Worm (Caenorhabditis elegans) whole organism, L2 larva: ENCODE results near the gene alh-11.

Experiments used
- C34F6.9 ChIP-seq: fragments of 150-350 bp; optimal IDR thresholded peaks from 2 replicates; lab custom pipeline; 2014; ENCODE audit warnings: missing biosample characterization, missing genetic modification characterization
- R02D3.7 ChIP-seq: fragments of 150-350 bp; optimal IDR thresholded peaks from 2 replicates; lab custom pipeline; 2014; ENCODE audit warnings: missing biosample characterization, missing genetic modification characterization
- Y55F3AM.14 ChIP-seq: fragments of 200-800 bp; sonication (Bioruptor generic); optimal IDR thresholded peaks from 2 replicates; lab custom pipeline; 2018; ENCODE audit warnings: mild to moderate bottlenecking, missing genetic modification characterization, missing compliant biosample characterization
- ZK546.5 ChIP-seq: sonication (generic microtip); optimal IDR thresholded peaks from 2 replicates; lab custom pipeline; 2017; ENCODE audit warnings: missing biosample characterization, missing genetic modification characterization
- aly-2 ChIP-seq: fragments of 150-350 bp; optimal IDR thresholded peaks from 2 replicates; lab custom pipeline; 2014; ENCODE audit warnings: missing biosample characterization, missing genetic modification characterization
- ama-1 ChIP-seq: fragments of 150-350 bp; optimal IDR thresholded peaks from 2 replicates; lab custom pipeline; 2018; ENCODE audit warnings: inconsistent platforms
- blmp-1 ChIP-seq: sonication (generic microtip); optimal IDR thresholded peaks from 2 replicates; lab custom pipeline; 2017; ENCODE audit warnings: missing genetic modification characterization, mild to moderate bottlenecking, missing compliant biosample characterization, antibody characterized with exemption, moderate library complexity; ENCODE audit not compliant: insufficient read depth
- ceh-16 ChIP-seq: fragments of 150-350 bp; optimal IDR thresholded peaks from 2 replicates; lab custom pipeline; 2014; ENCODE audit warnings: missing biosample characterization, missing genetic modification characterization
- ceh-82 ChIP-seq: fragments of 150-350 bp; optimal IDR thresholded peaks from 2 replicates; lab custom pipeline; 2014; ENCODE audit warnings: missing biosample characterization, missing genetic modification characterization
- dmd-4 ChIP-seq: sonication (generic microtip); optimal IDR thresholded peaks from 2 replicates; lab custom pipeline; 2017; ENCODE audit warnings: missing biosample characterization, missing genetic modification characterization
- egl-27 ChIP-seq: sonication (generic microtip); optimal IDR thresholded peaks from 3 replicates; lab custom pipeline; 2017; ENCODE audit warnings: missing biosample characterization, missing genetic modification reagents, missing genetic modification characterization
- elt-1 ChIP-seq: fragments of 150-350 bp; optimal IDR thresholded peaks from 2 replicates; lab custom pipeline; 2014; ENCODE audit warnings: missing biosample characterization, missing genetic modification characterization
- elt-3 ChIP-seq: sonication (generic microtip); optimal IDR thresholded peaks from 2 replicates; lab custom pipeline; 2017; ENCODE audit warnings: missing biosample characterization, missing genetic modification characterization
- gmeb-1 ChIP-seq: fragments of 150-350 bp; optimal IDR thresholded peaks from 2 replicates; lab custom pipeline; 2014; ENCODE audit warnings: missing biosample characterization, missing genetic modification characterization
- lin-11 ChIP-seq: fragments of 150-350 bp; sonication (generic microtip); optimal IDR thresholded peaks from 2 replicates; lab custom pipeline; 2014; ENCODE audit warnings: missing biosample characterization, missing genetic modification characterization, inconsistent platforms, mixed read lengths
- lin-13 ChIP-seq: fragments of 150-350 bp; optimal IDR thresholded peaks from 2 replicates; lab custom pipeline; 2014; ENCODE audit warnings: missing biosample characterization, missing genetic modification reagents, missing genetic modification characterization
- lin-39 ChIP-seq: fragments of 150-350 bp; optimal IDR thresholded peaks from 2 replicates; lab custom pipeline; 2014; ENCODE audit warnings: missing biosample characterization, missing genetic modification reagents, missing genetic modification characterization
- lsy-2 ChIP-seq, 2 experiments: fragments of 150-350 bp in 1 of 2; sonication (generic microtip) in 1 of 2; optimal IDR thresholded peaks; 2 replicates each; lab custom pipeline; 2014 to 2017; ENCODE audit warnings: missing biosample characterization in 2 of 2, missing genetic modification characterization in 2 of 2
- mab-5 ChIP-seq: fragments of 150-350 bp; optimal IDR thresholded peaks from 2 replicates; lab custom pipeline; 2014; ENCODE audit warnings: missing biosample characterization, missing genetic modification characterization
- mdl-1 ChIP-seq, 2 experiments: fragments of 150-350 bp in 1 of 2; sonication (generic microtip) in 1 of 2; optimal IDR thresholded peaks; 2 replicates each; lab custom pipeline; 2017; ENCODE audit warnings: missing biosample characterization in 2 of 2, missing genetic modification characterization in 2 of 2
- nhr-129 ChIP-seq: fragments of 150-350 bp; optimal IDR thresholded peaks from 2 replicates; lab custom pipeline; 2014; ENCODE audit warnings: missing biosample characterization, missing genetic modification characterization
- nhr-21 ChIP-seq: fragments of 150-350 bp; optimal IDR thresholded peaks from 2 replicates; lab custom pipeline; 2014; ENCODE audit warnings: missing biosample characterization, missing genetic modification characterization
- nhr-25 ChIP-seq: fragments of 150-350 bp; sonication (generic microtip); optimal IDR thresholded peaks from 3 replicates; lab custom pipeline; 2014; ENCODE audit warnings: missing biosample characterization, missing genetic modification characterization
- nhr-6 ChIP-seq: fragments of 150-350 bp; optimal IDR thresholded peaks from 2 replicates; lab custom pipeline; 2014; ENCODE audit warnings: missing biosample characterization, missing genetic modification characterization
- peb-1 ChIP-seq: fragments of 150-350 bp; optimal IDR thresholded peaks from 2 replicates; lab custom pipeline; 2014; ENCODE audit warnings: missing biosample characterization, missing genetic modification characterization
- sem-4 ChIP-seq: fragments of 150-350 bp; optimal IDR thresholded peaks from 2 replicates; lab custom pipeline; 2014; ENCODE audit warnings: missing biosample characterization, missing genetic modification reagents, missing genetic modification characterization
- sma-9 ChIP-seq, 2 experiments: fragments of 150-350 bp in 1 of 2; sonication (generic microtip) in 1 of 2; optimal IDR thresholded peaks; 2 replicates each; lab custom pipeline; 2014 to 2016; ENCODE audit warnings: missing genetic modification characterization in 2 of 2, mild to moderate bottlenecking in 1 of 2, missing biosample characterization in 1 of 2, missing compliant biosample characterization in 1 of 2, missing genetic modification reagents in 1 of 2, moderate library complexity in 1 of 2
- snpc-4 ChIP-seq: fragments of 150-350 bp; optimal IDR thresholded peaks from 2 replicates; lab custom pipeline; 2014; ENCODE audit warnings: missing biosample characterization, missing genetic modification characterization
- unc-39 ChIP-seq: fragments of 150-350 bp; optimal IDR thresholded peaks from 2 replicates; lab custom pipeline; 2014; ENCODE audit warnings: missing biosample characterization, missing genetic modification characterization
- unc-55 ChIP-seq: fragments of 150-350 bp; sonication (generic microtip); optimal IDR thresholded peaks from 3 replicates; lab custom pipeline; 2014; ENCODE audit warnings: missing biosample characterization, missing genetic modification reagents, missing genetic modification characterization
- ztf-1 ChIP-seq: fragments of 200-800 bp; sonication (Bioruptor generic); conservative IDR thresholded peaks from 2 replicates; pipeline ENCODE4 v1.3.6; 2022; ENCODE audit warnings: missing genetic modification characterization, missing compliant biosample characterization

Gene alh-11

ce11 chrIII:778771-779170, at the start of gene alh-11:
TSS of gene alh-11 (minus strand) at chrIII:778871.
- TF ChIP-seq ZK546.5 (tag; lab: Kevin White, UChicago) (no peak), nhr-6 (tag; lab: Kevin White, UChicago) (no peak)

- TF ChIP-seq blmp-1 (tag; lab: Kevin White, UChicago), result no peak
- TF ChIP-seq nhr-6 (tag; lab: Kevin White, UChicago), result no peak
- no peak for TF ChIP-seq peb-1
- TF ChIP-seq ama-1 (lab: Kevin White, UChicago), result no peak
- TF ChIP-seq unc-55 (GFP tag; lab: Kevin White, UChicago), result no peak
- TF ChIP-seq mab-5 (tag; lab: Kevin White, UChicago), result no peak
Observed at ce11 chrIII:825256-825655, 46.6 kb upstream of the alh-11 start.

- no peak for TF ChIP-seq gmeb-1
- no peak for TF ChIP-seq ceh-82 (tag; lab: Kevin White, UChicago)
- TF ChIP-seq nhr-6 (tag; lab: Kevin White, UChicago), result no peak
- peak in 1 of 2 experiments; percentile 25 for TF ChIP-seq lsy-2 (tag; optimal IDR thresholded peaks at IDR 0.05; lab: Kevin White, UChicago)
- TF ChIP-seq Y55F3AM.14 (GFP tag; lab: Kevin White, UChicago), result no peak
- TF ChIP-seq nhr-21, result no peak
- TF ChIP-seq ama-1 (lab: Kevin White, UChicago), result no peak
- no peak for TF ChIP-seq snpc-4 (tag; lab: Kevin White, UChicago)
- TF ChIP-seq egl-27 (tag; lab: Kevin White, UChicago), result no peak
- no peak for TF ChIP-seq lin-13
- no peak for TF ChIP-seq ztf-1 (GFP tag; lab: Robert Waterston, UW)
- TF ChIP-seq ceh-16, result no peak
- no peak for TF ChIP-seq sem-4
- peak; percentile 13 for TF ChIP-seq sma-9 (GFP tag; optimal IDR thresholded peaks at IDR 0.05; lab: Kevin White, UChicago)
- TF ChIP-seq sma-9 (tag; optimal IDR thresholded peaks at IDR 0.05; lab: Kevin White, UChicago), result no peak
- TF ChIP-seq R02D3.7 (tag; lab: Kevin White, UChicago), result no peak
- no peak for TF ChIP-seq elt-3
- peak; percentile 33 for TF ChIP-seq mab-5 (tag; lab: Kevin White, UChicago)
- no peak for TF ChIP-seq nhr-25
- no peak for TF ChIP-seq mdl-1 (tag; optimal IDR thresholded peaks at IDR 0.05; lab: Kevin White, UChicago)
- TF ChIP-seq lin-39, result no peak
- TF ChIP-seq unc-39 (tag; lab: Kevin White, UChicago), result no peak
- TF ChIP-seq aly-2 (tag; lab: Kevin White, UChicago), result no peak
- peak; percentile 22 for TF ChIP-seq C34F6.9 (tag; lab: Kevin White, UChicago)
Observed at ce11 chrIII:822546-823272, 44.0 kb upstream of the alh-11 start, which contains the start of gene clec-149. TSS of gene clec-149 (plus strand) at chrIII:823222.

ce11 chrIII:819313-819712, 40.6 kb upstream of the alh-11 start:
- TF ChIP-seq R02D3.7 (tag; lab: Kevin White, UChicago), result no peak
- no peak for TF ChIP-seq dmd-4
- no peak for TF ChIP-seq lin-39
- no peak for TF ChIP-seq nhr-21
- TF ChIP-seq gmeb-1, result no peak
- no peak for TF ChIP-seq egl-27 (tag; lab: Kevin White, UChicago)
- peak; percentile 69 for TF ChIP-seq snpc-4 (tag; lab: Kevin White, UChicago)
- TF ChIP-seq mab-5 (tag; lab: Kevin White, UChicago), result no peak

ce11 chrIII:815845-816244, 37.2 kb upstream of the alh-11 start, which contains the start of gene dac-1:
TSS of gene dac-1 (plus strand) at chrIII:816145.
- TF ChIP-seq R02D3.7 (tag; lab: Kevin White, UChicago) (no peak), mdl-1 (tag; optimal IDR thresholded peaks at IDR 0.05; lab: Kevin White, UChicago) (no peak), unc-55 (GFP tag; lab: Kevin White, UChicago) (no peak), elt-1 (no peak), Y55F3AM.14 (GFP tag; lab: Kevin White, UChicago) (no peak), peb-1 (no peak), lin-11 (tag; lab: Kevin White, UChicago) (no peak), nhr-129 (tag; lab: Kevin White, UChicago) (no peak)
